Fruit fly (Drosophila melanogaster) whole organism, adult: Measurements from ENCODE around the gene prd.

Source experiments
- CG14711 ChIP-seq: fragments of 200-800 bp; sonication (Bioruptor generic); optimal IDR thresholded peaks from 2 replicates; lab custom pipeline; 2018; ENCODE audit warnings: missing biosample characterization, mild to moderate bottlenecking, missing genetic modification characterization, moderate library complexity
- CG1620 ChIP-seq: fragments of 200-800 bp; sonication (Bioruptor generic); optimal IDR thresholded peaks from 2 replicates; lab custom pipeline; 2016; ENCODE audit warnings: missing biosample characterization, missing genetic modification characterization
- CG7045 ChIP-seq: fragments of 200-800 bp; sonication (Bioruptor generic); optimal IDR thresholded peaks from 2 replicates; lab custom pipeline; 2017; ENCODE audit warnings: missing biosample characterization, mild to moderate bottlenecking, missing genetic modification characterization
- CG7101 ChIP-seq: fragments of 200-800 bp; sonication (Bioruptor generic); optimal IDR thresholded peaks from 2 replicates; lab custom pipeline; 2018; ENCODE audit warnings: missing biosample characterization, mild to moderate bottlenecking, missing genetic modification characterization, moderate library complexity
- Clk ChIP-seq: fragments of 200-800 bp; sonication (Bioruptor generic); optimal IDR thresholded peaks from 2 replicates; lab custom pipeline; 2017; ENCODE audit warnings: missing biosample characterization, missing genetic modification characterization
- Hr96 ChIP-seq: fragments of 200-800 bp; sonication (Bioruptor generic); optimal IDR thresholded peaks from 2 replicates; lab custom pipeline; 2016; ENCODE audit warnings: missing biosample characterization, missing genetic modification characterization
- bab1 ChIP-seq: fragments of 200-800 bp; sonication (Bioruptor generic); optimal IDR thresholded peaks from 3 replicates; lab custom pipeline; 2019; ENCODE audit warnings: missing biosample characterization, mild to moderate bottlenecking, missing genetic modification characterization, moderate library complexity
- cic ChIP-seq: fragments of 200-800 bp; sonication (Bioruptor generic); optimal IDR thresholded peaks from 2 replicates; lab custom pipeline; 2017; ENCODE audit warnings: missing biosample characterization, mild to moderate bottlenecking, missing genetic modification characterization, moderate library complexity
- cnc ChIP-seq, 2 experiments: fragments of >200 bp; optimal IDR thresholded peaks; 2 replicates each; lab custom pipeline; 2017
- kay ChIP-seq: fragments of 200-800 bp; sonication (Bioruptor generic); peaks from one replicate; lab custom pipeline; 2016; ENCODE audit warnings: missing biosample characterization, missing genetic modification characterization, borderline replicate concordance
- ovo ChIP-seq: fragments of 200-800 bp; sonication (Bioruptor generic); optimal IDR thresholded peaks from 2 replicates; lab custom pipeline; 2016; ENCODE audit warnings: missing biosample characterization, missing genetic modification characterization
- pad ChIP-seq: fragments of 200-800 bp; sonication (Bioruptor generic); optimal IDR thresholded peaks from 3 replicates; lab custom pipeline; 2017; ENCODE audit warnings: missing biosample characterization, missing genetic modification characterization, mild to moderate bottlenecking, moderate library complexity, missing genetic modification reagents
- toe ChIP-seq: fragments of 200-800 bp; sonication (Bioruptor generic); optimal IDR thresholded peaks from 2 replicates; lab custom pipeline; 2016; ENCODE audit warnings: missing biosample characterization, missing genetic modification characterization

- TF ChIP-seq kay (no peak), Clk (no peak), pad (GFP tag; lab: Kevin White, UChicago) (no peak), CG1620 (GFP tag; lab: Kevin White, UChicago) (no peak), ovo (GFP tag; lab: Kevin White, UChicago) (no peak), cnc (optimal IDR thresholded peaks at IDR 0.05; lab: Kevin White, UChicago) (no peak), CG7045 (GFP tag; lab: Kevin White, UChicago) (no peak), toe (GFP tag; lab: Kevin White, UChicago) (no peak), bab1 (no peak), CG7101 (no peak), CG14711 (tag; lab: Kevin White, UChicago) (no peak), Hr96 (GFP tag; lab: Kevin White, UChicago) (no peak), cic (no peak)
Observed at dm6 chr2L:12033890-12034289, 51.7 kb downstream of the prd start, which contains the start of gene CG18788.
